Fruit fly (Drosophila melanogaster): ENCODE measurements around the gene CG15432.

Gene CG15432

DNA sequence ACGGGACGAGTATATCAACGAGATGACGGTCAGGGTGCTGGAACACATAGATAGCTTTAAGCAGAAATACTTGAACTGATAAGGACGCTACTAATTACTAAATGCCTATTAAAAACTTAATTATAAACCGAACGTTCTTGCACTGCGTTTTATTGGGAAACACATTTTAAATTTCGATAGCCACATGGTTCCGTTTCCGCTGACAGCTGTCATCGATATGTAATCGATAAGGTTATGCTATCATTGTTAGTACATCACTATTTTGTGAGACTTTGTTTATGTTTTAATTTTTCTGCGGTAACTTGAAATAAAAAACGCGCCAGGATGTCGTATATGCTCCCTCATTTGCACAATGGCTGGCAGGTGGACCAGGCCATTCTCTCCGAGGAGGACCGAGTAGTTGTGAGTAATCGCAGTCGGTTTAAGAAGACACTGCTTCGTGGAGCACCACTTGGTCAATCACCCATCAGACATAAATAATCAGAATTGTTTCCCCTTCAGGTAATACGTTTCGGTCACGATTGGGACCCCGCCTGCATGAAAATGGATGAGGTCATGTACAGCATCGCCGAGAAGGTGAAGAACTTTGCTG is 39.0 kb upstream of the CG15432 start, which contains the start of gene Dim1 (continued):
- TF ChIP-seq CG16813 (GFP tag; IDR thresholded peaks at IDR 0.05; ENCODE audit: partially characterized antibody) (peak; percentile 74), NK7.1 (GFP tag; optimal IDR thresholded peaks at IDR 0.05) (peak; percentile 11), lmd (GFP tag; IDR thresholded peaks at IDR 0.05) (no peak), lab (GFP tag; optimal IDR thresholded peaks at IDR 0.05) (no peak), CG6175 (GFP tag; IDR thresholded peaks at IDR 0.05) (no peak), aop (GFP tag; IDR thresholded peaks at IDR 0.05) (no peak), Med (GFP tag) (peak; percentile 94), ara (GFP tag; IDR thresholded peaks at IDR 0.05) (no peak), CG16863 (GFP tag; optimal IDR thresholded peaks at IDR 0.05) (no peak), CG6689 (GFP tag; IDR thresholded peaks at IDR 0.05) (no peak), az2 (GFP tag; optimal IDR thresholded peaks at IDR 0.05) (no peak), CG4707 (GFP tag; optimal IDR thresholded peaks at IDR 0.05) (no peak), CG33213 (GFP tag; optimal IDR thresholded peaks at IDR 0.05) (peak; percentile 49), fd102C (GFP tag; optimal IDR thresholded peaks at IDR 0.05) (no peak), Ravus (GFP tag; IDR thresholded peaks at IDR 0.05) (no peak), CG12769 (tag; optimal IDR thresholded peaks at IDR 0.05) (no peak), lilli (GFP tag; optimal IDR thresholded peaks at IDR 0.05) (no peak), CG12104 (GFP tag; optimal IDR thresholded peaks at IDR 0.05) (peak; percentile 19), tx (GFP tag; optimal IDR thresholded peaks at IDR 0.05) (no peak), bowl (GFP tag; IDR thresholded peaks at IDR 0.05) (no peak), CG11247 (GFP tag; IDR thresholded peaks at IDR 0.05) (no peak), CG3163 (GFP tag; optimal IDR thresholded peaks at IDR 0.05) (peak; percentile 5), tap (tag; optimal IDR thresholded peaks at IDR 0.05) (no peak), BtbVII (GFP tag; optimal IDR thresholded peaks at IDR 0.05) (no peak), ftz-f1 (GFP tag; optimal IDR thresholded peaks at IDR 0.05) (no peak), B-H1 (GFP tag; IDR thresholded peaks at IDR 0.05) (no peak), sens (GFP tag) (peak; percentile 66), Chrac-16 (GFP tag; optimal IDR thresholded peaks at IDR 0.05) (no peak), jigr1 (GFP tag; IDR thresholded peaks at IDR 0.05) (no peak), Sox102F (GFP tag; optimal IDR thresholded peaks at IDR 0.05) (no peak), bbx (GFP tag; IDR thresholded peaks at IDR 0.05; ENCODE audit: partially characterized antibody) (peak; percentile 74), insv (GFP tag; optimal IDR thresholded peaks at IDR 0.05) (no peak), Bteb2 (GFP tag; optimal IDR thresholded peaks at IDR 0.05) (peak; percentile 38), CG7556 (GFP tag; optimal IDR thresholded peaks at IDR 0.05) (no peak), odd (GFP tag; optimal IDR thresholded peaks at IDR 0.05) (no peak), CG12155 (GFP tag; optimal IDR thresholded peaks at IDR 0.05) (no peak), Six4 (GFP tag; optimal IDR thresholded peaks at IDR 0.05) (no peak), CG32532 (GFP tag; IDR thresholded peaks at IDR 0.05) (no peak), sim (GFP tag; IDR thresholded peaks at IDR 0.05) (no peak), CG6683 (GFP tag; optimal IDR thresholded peaks at IDR 0.05) (no peak), tgo (GFP tag; IDR thresholded peaks at IDR 0.05) (no peak), abd-A (tag; optimal IDR thresholded peaks at IDR 0.05) (no peak), CG33557 (GFP tag; optimal IDR thresholded peaks at IDR 0.05) (no peak), CG12659 (GFP tag; optimal IDR thresholded peaks at IDR 0.05) (peak; percentile 46), Tbp (GFP tag; optimal IDR thresholded peaks at IDR 0.05) (no peak), dm (GFP tag; optimal IDR thresholded peaks at IDR 0.05) (no peak), CG4820 (GFP tag; optimal IDR thresholded peaks at IDR 0.05) (no peak), grn (GFP tag; optimal IDR thresholded peaks at IDR 0.05) (no peak), gro (GFP tag; optimal IDR thresholded peaks at IDR 0.05) (no peak), CG10979 (tag; optimal IDR thresholded peaks at IDR 0.05) (peak; percentile 34), CG31224 (GFP tag; IDR thresholded peaks at IDR 0.05) (no peak), psq (GFP tag; optimal IDR thresholded peaks at IDR 0.05) (no peak)
